Fruit fly (Drosophila melanogaster): ENCODE measurements around the gene CG17646.

DNA sequence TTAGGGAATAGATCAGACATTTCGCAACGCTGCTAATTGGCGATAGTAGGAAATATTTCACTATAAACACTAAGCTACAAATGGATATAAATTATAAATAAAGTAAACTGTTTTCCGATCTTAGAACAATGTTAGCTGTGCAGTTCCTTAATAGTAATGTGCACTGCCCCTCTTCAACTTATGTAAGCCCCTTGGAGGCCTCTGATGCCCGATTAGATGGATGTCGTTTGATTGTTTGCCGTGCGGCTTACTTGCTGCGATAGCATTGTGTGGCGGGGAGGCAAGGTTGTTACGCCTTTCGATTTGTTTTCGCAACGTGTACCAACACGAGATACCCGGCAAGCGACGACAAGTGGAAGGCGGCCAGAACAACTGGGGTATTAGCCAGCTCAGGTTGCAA, 10.1 kb upstream of the CG17646 start:
- TF ChIP-seq CrebA (GFP tag; optimal IDR thresholded peaks at IDR 0.05; ENCODE audit: borderline replicate concordance) (no peak), psq (GFP tag; optimal IDR thresholded peaks at IDR 0.05) (no peak), dl (GFP tag; optimal IDR thresholded peaks at IDR 0.05; ENCODE audit: insufficient read depth in 1 of 2, partially characterized antibody in 2 of 2) (no peak), rgr (GFP tag; optimal IDR thresholded peaks at IDR 0.05) (no peak), Mio (GFP tag; optimal IDR thresholded peaks at IDR 0.05) (no peak)
